Worm (Caenorhabditis elegans): ENCODE data around the gene Y40C7B.4.
"Not testable (repeated sequence)": the region's sequence is repeated elsewhere in the genome, so short reads cannot be mapped to it uniquely, and the experiment has no call there.

Y40C7B.4 gene

DNA sequence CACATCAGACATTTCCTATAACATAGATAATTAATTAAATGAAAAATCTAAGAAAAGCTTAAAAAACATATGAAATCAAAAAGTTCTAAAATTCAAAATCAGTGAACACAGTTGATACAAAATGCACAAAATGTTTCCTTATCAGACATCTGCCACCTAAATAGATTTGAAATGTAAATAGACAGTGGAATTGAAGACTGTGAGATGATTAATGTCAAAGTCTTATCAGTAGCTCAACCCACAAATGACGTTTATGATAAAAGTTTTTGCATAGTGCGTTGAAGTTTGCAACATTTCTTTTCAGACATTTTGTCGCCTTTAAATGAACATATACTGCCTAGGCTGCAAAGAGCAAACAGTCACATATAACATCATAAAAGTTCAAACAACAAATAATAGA lies at the start of gene Y40C7B.4:
Y40C7B.4 (minus strand) TSS at position 19 of the 400 bp plus-strand sequence.
- TF ChIP-seq lin-39 (tag; optimal IDR thresholded peaks at IDR 0.05), result no peak
- TF ChIP-seq hlh-4 (tag; optimal IDR thresholded peaks at IDR 0.05), result no peak
- peak; percentile 61 for TF ChIP-seq pqm-1 (tag; optimal IDR thresholded peaks at IDR 0.05)
- TF ChIP-seq elt-2 (tag; optimal IDR thresholded peaks at IDR 0.05), result peak; percentile 94

DNA sequence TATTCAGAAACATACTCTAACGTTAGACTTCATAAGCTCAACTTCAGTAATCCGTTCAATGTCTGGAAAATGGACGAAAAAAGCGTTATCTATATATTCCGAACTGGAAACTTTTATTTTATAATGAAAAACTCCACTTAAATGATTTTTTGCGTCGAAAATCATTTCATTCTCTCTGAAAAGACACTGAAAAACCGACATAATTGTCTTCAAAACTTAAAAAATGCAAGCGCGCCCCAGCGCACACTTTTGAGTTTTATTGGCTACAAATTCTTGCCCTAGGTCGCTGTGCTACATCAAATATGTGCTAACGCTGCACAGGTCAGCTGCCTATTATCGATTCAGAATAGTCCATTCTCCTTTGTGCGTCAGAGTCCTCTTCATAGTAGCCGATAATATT lies 48.3 kb upstream of the Y40C7B.4 start, which contains the start of gene C33E10.1:
C33E10.1 (plus strand) TSS at position 301 of the 400 bp plus-strand sequence.
- TF ChIP-seq fkh-4 (tag; optimal IDR thresholded peaks at IDR 0.05; ENCODE audit: borderline replicate concordance); aly-2 (tag; optimal IDR thresholded peaks at IDR 0.05); nhr-84 (tag; optimal IDR thresholded peaks at IDR 0.05): not testable (repeated sequence)

DNA sequence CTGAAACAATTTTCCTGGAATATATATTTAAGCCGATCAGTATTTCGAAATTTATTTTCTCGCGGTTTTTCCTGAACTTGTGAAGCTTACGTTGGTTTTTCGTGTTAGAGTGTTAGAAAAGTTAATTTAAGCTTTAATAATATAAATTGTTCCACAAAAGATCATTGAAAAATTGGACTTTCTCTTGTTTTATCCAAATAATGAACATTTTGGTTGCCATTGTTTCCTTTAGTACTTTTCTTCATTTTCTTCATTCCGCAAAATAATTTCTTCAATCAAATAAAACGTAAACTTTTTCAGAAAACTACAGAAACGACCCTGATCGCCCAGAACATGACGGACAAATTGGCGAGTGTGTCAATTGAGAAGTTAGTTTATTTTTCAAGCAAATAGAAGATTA lies 45.8 kb upstream of the Y40C7B.4 start, which contains the start of gene fbxa-120:
fbxa-120 (plus strand) TSS at position 301 of the 400 bp plus-strand sequence.
- no peak for TF ChIP-seq ces-1 (GFP tag; optimal IDR thresholded peaks at IDR 0.05)
- no peak for TF ChIP-seq pqm-1 (tag; optimal IDR thresholded peaks at IDR 0.05)
- TF ChIP-seq hlh-17 (GFP tag; optimal IDR thresholded peaks at IDR 0.05; ENCODE audit: borderline replicate concordance), result no peak
- TF ChIP-seq pag-3 (tag; optimal IDR thresholded peaks at IDR 0.05; ENCODE audit: borderline replicate concordance, insufficient read depth), result no peak
- no peak for TF ChIP-seq aha-1 (tag; optimal IDR thresholded peaks at IDR 0.05)
- no peak for TF ChIP-seq F16B12.6 (tag; optimal IDR thresholded peaks at IDR 0.05)
- TF ChIP-seq blmp-1 (tag; optimal IDR thresholded peaks at IDR 0.05), result no peak
- no peak for TF ChIP-seq fkh-10 (GFP tag; optimal IDR thresholded peaks at IDR 0.05)
- TF ChIP-seq lir-3 (tag; optimal IDR thresholded peaks at IDR 0.05; ENCODE audit: poor library complexity), result no peak
- TF ChIP-seq nhr-28 (tag; optimal IDR thresholded peaks at IDR 0.05), result no peak
- TF ChIP-seq egl-13 (tag; optimal IDR thresholded peaks at IDR 0.05), result no peak
- TF ChIP-seq nhr-19 (GFP tag; conservative IDR thresholded peaks at IDR 0.05), result no peak
- TF ChIP-seq vab-15 (tag; optimal IDR thresholded peaks at IDR 0.05), result no peak
- TF ChIP-seq egl-27 (tag; optimal IDR thresholded peaks at IDR 0.05), result no peak
- no peak for TF ChIP-seq efl-3 (GFP tag; optimal IDR thresholded peaks at IDR 0.05)
- TF ChIP-seq nhr-237 (tag; optimal IDR thresholded peaks at IDR 0.05), result no peak
- no peak for TF ChIP-seq Y116A8C.19 (tag; optimal IDR thresholded peaks at IDR 0.05; ENCODE audit: borderline replicate concordance)

DNA sequence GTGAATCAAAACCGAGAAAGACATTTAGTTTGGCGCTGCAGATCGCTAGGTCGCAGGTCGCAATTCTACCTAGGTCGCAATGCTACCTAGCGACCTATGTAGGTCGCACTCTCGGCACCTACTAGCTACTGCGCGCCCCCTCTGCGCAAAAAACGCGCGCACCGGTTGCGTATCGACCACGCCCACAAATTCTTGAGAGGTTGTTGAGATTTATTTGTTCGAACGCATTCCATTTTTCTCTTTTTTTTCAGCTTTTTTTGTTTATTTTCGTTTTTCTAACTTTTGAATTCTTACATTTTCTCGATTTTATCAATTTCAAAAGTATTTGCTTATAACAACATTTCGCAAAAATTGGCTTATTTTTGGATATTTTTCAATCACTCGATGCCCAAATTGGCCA lies 45.3 kb upstream of the Y40C7B.4 start, which contains the start of gene C33E10.10:
C33E10.10 (minus strand) TSS at position 101 of the 400 bp plus-strand sequence.
- TF ChIP-seq fkh-10 (GFP tag; optimal IDR thresholded peaks at IDR 0.05) (no peak), unc-86 (tag; optimal IDR thresholded peaks at IDR 0.05) (no peak), aha-1 (tag; optimal IDR thresholded peaks at IDR 0.05) (no peak), dsc-1 (tag; optimal IDR thresholded peaks at IDR 0.05) (no peak), jun-1 (tag; optimal IDR thresholded peaks at IDR 0.05) (no peak), C16A3.4 (tag; optimal IDR thresholded peaks at IDR 0.05) (no peak), egl-27 (tag; optimal IDR thresholded peaks at IDR 0.05) (no peak), ceh-8 (GFP tag; optimal IDR thresholded peaks at IDR 0.05) (no peak), ceh-88 (GFP tag; IDR thresholded peaks at IDR 0.05) (no peak), ama-1 (optimal IDR thresholded peaks at IDR 0.05) (no peak), lin-35 (GFP tag; optimal IDR thresholded peaks at IDR 0.05) (no peak), mep-1 (tag; optimal IDR thresholded peaks at IDR 0.05) (no peak), lin-39 (tag; optimal IDR thresholded peaks at IDR 0.05) (no peak), F16B12.6 (tag; optimal IDR thresholded peaks at IDR 0.05) (no peak), C04F5.9 (tag; optimal IDR thresholded peaks at IDR 0.05) (no peak), ztf-11 (tag; optimal IDR thresholded peaks at IDR 0.05) (no peak)

DNA sequence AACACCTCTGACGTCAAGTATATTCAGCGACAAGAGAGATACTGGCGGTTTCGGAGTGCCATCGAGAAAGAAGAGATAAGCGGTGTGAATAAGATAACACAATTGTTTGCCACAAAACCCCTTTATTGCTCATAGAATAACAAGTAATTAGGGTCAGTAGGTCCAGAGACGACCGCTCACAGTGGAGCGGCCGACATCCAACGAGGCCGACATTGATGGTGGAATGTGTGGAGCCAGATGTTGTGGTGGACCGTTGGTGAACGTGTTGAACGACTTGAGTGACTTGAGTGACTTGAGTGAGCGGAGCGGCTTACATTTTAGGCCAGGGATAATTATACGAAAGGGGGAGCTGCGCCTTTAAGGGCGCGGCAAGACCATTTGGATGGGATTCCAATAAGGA lies 44.1 kb upstream of the Y40C7B.4 start:
- no peak for TF ChIP-seq dpl-1 (GFP tag; optimal IDR thresholded peaks at IDR 0.05)
- TF ChIP-seq snpc-4 (tag; optimal IDR thresholded peaks at IDR 0.05), result peak; percentile 91

Data from whole organism, L1 larva.